Fruit fly (Drosophila melanogaster) whole organism, pupa: ENCODE measurements around the gene APP-BP1.

Experiments used
- CG14655 ChIP-seq: fragments of 200-800 bp; sonication (Bioruptor generic); optimal IDR thresholded peaks from 3 replicates; lab custom pipeline; 2017; ENCODE audit warnings: mild to moderate bottlenecking, missing biosample characterization, missing genetic modification reagents, missing genetic modification characterization
- CG4496 ChIP-seq: fragments of 200-800 bp; sonication (Bioruptor generic); IDR thresholded peaks from 3 replicates; pipeline ENCODE4 v1.3.6; 2022; ENCODE audit warnings: missing biosample characterization, missing genetic modification characterization
- EcR ChIP-seq: fragments of 200-800 bp; sonication (Bioruptor generic); optimal IDR thresholded peaks from 3 replicates; lab custom pipeline; 2019; ENCODE audit warnings: missing biosample characterization, missing genetic modification characterization, mild to moderate bottlenecking, moderate library complexity, missing genetic modification reagents
- Ets98B ChIP-seq: fragments of 200-800 bp; sonication (Bioruptor generic); IDR thresholded peaks from 2 replicates; pipeline ENCODE4 v1.3.6; 2022; ENCODE audit warnings: missing biosample characterization, missing genetic modification characterization
- fd96Ca ChIP-seq: fragments of 200-800 bp; sonication (Bioruptor generic); IDR thresholded peaks from 3 replicates; pipeline ENCODE4 v1.3.6; 2022; ENCODE audit warnings: missing biosample characterization, missing genetic modification characterization
- rn ChIP-seq: fragments of 200-800 bp; sonication (Bioruptor generic); IDR thresholded peaks from 2 replicates; pipeline ENCODE4 v1.3.6; 2022; ENCODE audit warnings: missing biosample characterization, missing genetic modification characterization

dm6 chr3L:11089805-11090440 lies 8.3 kb upstream of the APP-BP1 start:
- TF ChIP-seq rn (no peak), CG4496 (GFP tag; lab: Robert Waterston, UW) (no peak), CG14655 (peak; percentile 71), Ets98B (GFP tag; lab: Robert Waterston, UW) (peak; percentile 49), EcR (GFP tag; lab: Kevin White, UChicago) (no peak), fd96Ca (no peak; the same call in 2 of the 3 replicates)
